Worm (Caenorhabditis elegans) whole organism, late embryonic: ENCODE results near the gene drd-10.

ENCODE experiments used
- ama-1 ChIP-seq: fragments of 150-350 bp; optimal IDR thresholded peaks from 2 replicates; lab custom pipeline; 2014
- ceh-14 ChIP-seq: sonication (generic microtip); optimal IDR thresholded peaks from 2 replicates; lab custom pipeline; 2016; ENCODE audit warnings: missing genotype, missing genetic modification characterization, missing compliant biosample characterization
- dve-1 ChIP-seq: sonication (generic microtip); optimal IDR thresholded peaks from 2 replicates; lab custom pipeline; 2017; ENCODE audit warnings: antibody characterized with exemption, mild to moderate bottlenecking, missing genetic modification characterization, missing compliant biosample characterization
- lin-11 ChIP-seq: fragments of 200-800 bp; sonication (Bioruptor generic); optimal IDR thresholded peaks from 2 replicates; lab custom pipeline; 2018; ENCODE audit warnings: mild to moderate bottlenecking, missing genetic modification characterization, missing compliant biosample characterization
- nfya-1 ChIP-seq: sonication (generic microtip); optimal IDR thresholded peaks from 2 replicates; lab custom pipeline; 2017; ENCODE audit warnings: missing genetic modification characterization, mild to moderate bottlenecking, missing compliant biosample characterization, antibody characterized with exemption, moderate library complexity
- tbx-2 ChIP-seq: sonication (generic microtip); optimal IDR thresholded peaks from 2 replicates; lab custom pipeline; 2016; ENCODE audit warnings: missing genetic modification characterization, missing compliant biosample characterization

ce11 chrV:6997041-6997552, 10.3 kb upstream of the drd-10 start, which contains the start of gene nhr-107:
- no peak for TF ChIP-seq ceh-14 (tag; lab: Kevin White, UChicago)
- no peak for TF ChIP-seq lin-11 (tag; lab: Kevin White, UChicago)
- TF ChIP-seq ama-1 (lab: Kevin White, UChicago) = no peak
- TF ChIP-seq nfya-1 = no peak
- TF ChIP-seq tbx-2 (tag; lab: Kevin White, UChicago) = no peak
- no peak for TF ChIP-seq dve-1 (tag; lab: Kevin White, UChicago)
